Fruit fly (Drosophila melanogaster): ENCODE measurements around the gene CG10428.
A peak's percentile ranks its signal among the peaks of the same experiment; 100 is the strongest.

CG10428 gene

DNA sequence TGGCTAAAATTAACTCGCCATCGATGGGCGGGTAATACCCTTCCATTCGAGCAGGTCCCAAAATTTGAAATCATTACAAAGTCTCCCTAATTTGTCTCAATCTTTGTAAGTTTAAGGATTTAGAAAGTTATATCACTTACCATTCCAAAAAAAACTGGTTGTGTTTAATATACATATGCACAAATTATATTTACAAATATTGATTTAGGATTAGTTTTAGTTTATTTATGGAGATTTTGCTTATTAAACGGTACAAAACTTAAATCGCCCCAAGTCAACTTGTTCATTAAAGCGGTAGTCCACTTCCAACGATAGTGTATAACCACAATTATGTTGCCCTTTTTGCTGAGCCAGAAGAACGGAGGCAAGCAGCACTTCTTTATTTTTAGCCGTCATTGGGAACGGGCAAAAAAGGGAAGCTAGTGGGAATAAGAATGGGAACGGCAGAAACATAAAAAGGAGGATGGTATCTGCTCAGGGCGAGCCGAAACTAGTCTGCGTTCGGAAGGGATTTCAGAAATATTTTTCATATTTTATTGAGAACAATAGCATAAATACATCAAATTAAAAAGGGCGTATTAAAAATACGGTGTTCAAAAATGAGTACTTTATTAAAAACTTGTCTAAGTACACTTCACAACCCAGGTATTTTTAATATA lies 490 bp upstream of the CG10428 start (continued):
- TF ChIP-seq cwo (GFP tag; optimal IDR thresholded peaks at IDR 0.05) (peak; percentile 25), tin (GFP tag; optimal IDR thresholded peaks at IDR 0.05) (peak; percentile 25), CG2875 (GFP tag; optimal IDR thresholded peaks at IDR 0.05) (peak; percentile 69), Hey (tag; optimal IDR thresholded peaks at IDR 0.05) (no peak), gsb-n (tag; optimal IDR thresholded peaks at IDR 0.05) (peak; percentile 78), ato (GFP tag; IDR thresholded peaks at IDR 0.05; ENCODE audit: partially characterized antibody) (no peak), CG12391 (tag; optimal IDR thresholded peaks at IDR 0.05) (peak; percentile 90), zfh1 (GFP tag; IDR thresholded peaks at IDR 0.05) (0 out of 3 replicates have a peak, but pooled peaks have one; percentile 39), CG6813 (GFP tag; optimal IDR thresholded peaks at IDR 0.05) (peak; percentile 24), ttk (GFP tag; IDR thresholded peaks at IDR 0.05) (no peak), lab (GFP tag; optimal IDR thresholded peaks at IDR 0.05) (peak; percentile 56), Six4 (GFP tag; optimal IDR thresholded peaks at IDR 0.05) (peak; percentile 64), Dll (GFP tag; IDR thresholded peaks at IDR 0.05; ENCODE audit: partially characterized antibody) (no peak), CG11398 (GFP tag; optimal IDR thresholded peaks at IDR 0.05) (no peak), chif (GFP tag; optimal IDR thresholded peaks at IDR 0.05) (peak; percentile 45 to 60), mld (GFP tag; IDR thresholded peaks at IDR 0.05; ENCODE audit: partially characterized antibody) (no peak), jing (GFP tag; optimal IDR thresholded peaks at IDR 0.05) (peak; percentile 25), grau (tag; optimal IDR thresholded peaks at IDR 0.05) (peak; percentile 81), Xrp1 (GFP tag; IDR thresholded peaks at IDR 0.05) (peak; percentile 80), CHES-1-like (GFP tag; optimal IDR thresholded peaks at IDR 0.05) (no peak), CG4820 (GFP tag; optimal IDR thresholded peaks at IDR 0.05) (peak; percentile 48), Scr (GFP tag; IDR thresholded peaks at IDR 0.05; ENCODE audit: partially characterized antibody) (no peak), CG14441 (GFP tag; IDR thresholded peaks at IDR 0.05) (no peak), ATbp (GFP tag; optimal IDR thresholded peaks at IDR 0.05) (peak; percentile 86), fd3F (GFP tag; optimal IDR thresholded peaks at IDR 0.05) (no peak), shn (GFP tag; optimal IDR thresholded peaks at IDR 0.05) (no peak), CG3838 (GFP tag; optimal IDR thresholded peaks at IDR 0.05) (no peak), ewg (GFP tag; optimal IDR thresholded peaks at IDR 0.05) (peak; percentile 68), CG17328 (GFP tag; IDR thresholded peaks at IDR 0.05) (peak; percentile 50), CG34422 (GFP tag; IDR thresholded peaks at IDR 0.05) (peak; percentile 10; the same call in 1 of the 3 replicates), stc (GFP tag; IDR thresholded peaks at IDR 0.05) (no peak), CG4424 (GFP tag; optimal IDR thresholded peaks at IDR 0.05) (peak; percentile 56), CG10979 (tag; optimal IDR thresholded peaks at IDR 0.05) (peak; percentile 86), Gug (GFP tag; IDR thresholded peaks at IDR 0.05) (no peak), Fer3 (tag; optimal IDR thresholded peaks at IDR 0.05) (peak; percentile 27), zen2 (GFP tag; IDR thresholded peaks at IDR 0.05; ENCODE audit: partially characterized antibody) (no peak), CG6272 (GFP tag; IDR thresholded peaks at IDR 0.05) (no peak), prd (optimal IDR thresholded peaks at IDR 0.05) (no peak), prd (GFP tag; IDR thresholded peaks at IDR 0.05) (peak; percentile 63; the same call in 2 of the 3 replicates), CG13894 (tag; optimal IDR thresholded peaks at IDR 0.05) (no peak), CG17186 (GFP tag; optimal IDR thresholded peaks at IDR 0.05) (peak; percentile 17), CG13624 (GFP tag; optimal IDR thresholded peaks at IDR 0.05) (no peak), CG12104 (GFP tag; optimal IDR thresholded peaks at IDR 0.05) (no peak), sisA (GFP tag; IDR thresholded peaks at IDR 0.05) (peak; percentile 57), CG15696 (tag; optimal IDR thresholded peaks at IDR 0.05) (peak; percentile 28), Asciz (GFP tag; optimal IDR thresholded peaks at IDR 0.05) (peak; percentile 61), CG6254 (GFP tag; optimal IDR thresholded peaks at IDR 0.05) (peak; percentile 57), CG8924 (tag; optimal IDR thresholded peaks at IDR 0.05) (peak; percentile 87), CG12299 (tag; optimal IDR thresholded peaks at IDR 0.05) (peak; percentile 34)
